Fruit fly (Drosophila melanogaster): ENCODE data around the gene Rilpl.
A peak's percentile ranks its signal among the peaks of the same experiment; 100 is the strongest.

The Rilpl gene

dm6 chrX:1398455-1399055 is 5.7 kb downstream of the Rilpl start (continued):
- peak; percentile 84 for TF ChIP-seq Ets21C (GFP tag; optimal IDR thresholded peaks at IDR 0.05)
- TF ChIP-seq lz (GFP tag; optimal IDR thresholded peaks at IDR 0.05), result peak; percentile 90
- TF ChIP-seq CG6854 (GFP tag; optimal IDR thresholded peaks at IDR 0.05), result no peak
- TF ChIP-seq CG15336 (GFP tag; IDR thresholded peaks at IDR 0.05), result peak; percentile 81
- TF ChIP-seq cyc (GFP tag; optimal IDR thresholded peaks at IDR 0.05), result peak; percentile 90
- TF ChIP-seq Eip75B (GFP tag; optimal IDR thresholded peaks at IDR 0.05), result peak; percentile 85
- peak; percentile 77 for TF ChIP-seq CG1621 (tag; optimal IDR thresholded peaks at IDR 0.05)
- peak; percentile 79 for TF ChIP-seq eg (GFP tag; IDR thresholded peaks at IDR 0.05)
- peak; percentile 89 for TF ChIP-seq topi (GFP tag; optimal IDR thresholded peaks at IDR 0.05)
- TF ChIP-seq Gug (GFP tag; IDR thresholded peaks at IDR 0.05), result peak; percentile 63; the same call in 1 of the 2 replicates
- TF ChIP-seq svp (GFP tag), result peak; percentile 95
- TF ChIP-seq CG11294 (GFP tag; IDR thresholded peaks at IDR 0.05), result peak; percentile 66; the same call in 1 of the 2 replicates
- TF ChIP-seq net (GFP tag; optimal IDR thresholded peaks at IDR 0.05), result peak; percentile 61
- TF ChIP-seq dsx (GFP tag; optimal IDR thresholded peaks at IDR 0.05; ENCODE audit: poor library complexity, severe bottlenecking), result peak; percentile 62
- peak; percentile 89 for TF ChIP-seq pdm3 (GFP tag; optimal IDR thresholded peaks at IDR 0.05)
- TF ChIP-seq CG11902 (GFP tag; optimal IDR thresholded peaks at IDR 0.05), result peak; percentile 85
- TF ChIP-seq salr (GFP tag; optimal IDR thresholded peaks at IDR 0.05), result peak; percentile 48 to 63
- TF ChIP-seq Ets96B (tag; optimal IDR thresholded peaks at IDR 0.05), result peak; percentile 69
- TF ChIP-seq Eip93F (GFP tag; optimal IDR thresholded peaks at IDR 0.05), result peak; percentile 67
- peak; percentile 86 for TF ChIP-seq CG10631 (GFP tag; optimal IDR thresholded peaks at IDR 0.05)
- peak; percentile 84 for TF ChIP-seq acj6 (GFP tag; optimal IDR thresholded peaks at IDR 0.05)
- TF ChIP-seq esn (GFP tag; optimal IDR thresholded peaks at IDR 0.05), result peak; percentile 90
- peak; percentile 76 for TF ChIP-seq CG7368 (GFP tag; optimal IDR thresholded peaks at IDR 0.05)
- peak; percentile 43 for TF ChIP-seq CG6276 (GFP tag; optimal IDR thresholded peaks at IDR 0.05)
- TF ChIP-seq CG4318 (GFP tag; optimal IDR thresholded peaks at IDR 0.05), result no peak
- peak; percentile 90 for TF ChIP-seq CG31627 (GFP tag; optimal IDR thresholded peaks at IDR 0.05)
- peak; percentile 83 for TF ChIP-seq OdsH (GFP tag; optimal IDR thresholded peaks at IDR 0.05)
- peak; percentile 77 for TF ChIP-seq CG3032 (tag; optimal IDR thresholded peaks at IDR 0.05)
- peak; percentile 36 for TF ChIP-seq dac (GFP tag; optimal IDR thresholded peaks at IDR 0.05)
- peak; percentile 84 for TF ChIP-seq Sox15 (GFP tag; optimal IDR thresholded peaks at IDR 0.05)
- TF ChIP-seq Blimp-1 (GFP tag; optimal IDR thresholded peaks at IDR 0.05), result no peak
- TF ChIP-seq CG8319 (GFP tag; optimal IDR thresholded peaks at IDR 0.05), result peak; percentile 66
- peak; percentile 86 for TF ChIP-seq Smox (GFP tag; optimal IDR thresholded peaks at IDR 0.05)
- TF ChIP-seq CG6163 (GFP tag; IDR thresholded peaks at IDR 0.05), result peak; percentile 82
- TF ChIP-seq CG9139 (GFP tag; optimal IDR thresholded peaks at IDR 0.05), result peak; percentile 47
- TF ChIP-seq vri (GFP tag; optimal IDR thresholded peaks at IDR 0.05), result peak; percentile 71
- TF ChIP-seq spab (GFP tag; optimal IDR thresholded peaks at IDR 0.05), result peak; percentile 66
- no peak for TF ChIP-seq Hr38 (GFP tag; optimal IDR thresholded peaks at IDR 0.05)
- TF ChIP-seq fkh (GFP tag; optimal IDR thresholded peaks at IDR 0.05), result no peak

dm6 chrX:1399056-1400003 is 6.5 kb downstream of the Rilpl start:
- TF ChIP-seq topi (GFP tag; optimal IDR thresholded peaks at IDR 0.05) (no peak), CG6854 (GFP tag; optimal IDR thresholded peaks at IDR 0.05) (peak; percentile 100), fd59A (GFP tag; optimal IDR thresholded peaks at IDR 0.05) (no peak), lz (GFP tag; optimal IDR thresholded peaks at IDR 0.05) (no peak), achi (GFP tag; optimal IDR thresholded peaks at IDR 0.05) (peak; percentile 13), CG15336 (GFP tag; IDR thresholded peaks at IDR 0.05) (no peak), CG1621 (tag; optimal IDR thresholded peaks at IDR 0.05) (peak; percentile 52), OdsH (GFP tag; optimal IDR thresholded peaks at IDR 0.05) (no peak), Blimp-1 (GFP tag; optimal IDR thresholded peaks at IDR 0.05) (peak; percentile 100), CG32006 (GFP tag; optimal IDR thresholded peaks at IDR 0.05) (peak; percentile 28), CG6276 (GFP tag; optimal IDR thresholded peaks at IDR 0.05) (peak; percentile 13), eg (GFP tag; IDR thresholded peaks at IDR 0.05) (peak; percentile 7; the same call in 1 of the 3 replicates), Sox14 (GFP tag; optimal IDR thresholded peaks at IDR 0.05) (peak; percentile 13), Gug (GFP tag; IDR thresholded peaks at IDR 0.05) (no peak), dac (GFP tag; optimal IDR thresholded peaks at IDR 0.05) (peak; percentile 32), ss (GFP tag; optimal IDR thresholded peaks at IDR 0.05) (peak; percentile 19 to 24), Eip78C (GFP tag) (peak; percentile 72), CG3032 (tag; optimal IDR thresholded peaks at IDR 0.05) (peak; percentile 5), CG8119 (GFP tag; IDR thresholded peaks at IDR 0.05) (peak; percentile 35; the same call in 2 of the 3 replicates), Lpt (GFP tag; optimal IDR thresholded peaks at IDR 0.05) (peak; percentile 46), CG7368 (GFP tag; optimal IDR thresholded peaks at IDR 0.05) (peak; percentile 25), Eip75B (GFP tag; optimal IDR thresholded peaks at IDR 0.05) (peak; percentile 79)
